Worm (Caenorhabditis elegans): Measurements from ENCODE around the gene gldi-10.
A peak's percentile ranks its signal among the peaks of the same experiment; 100 is the strongest.

Gene gldi-10

DNA sequence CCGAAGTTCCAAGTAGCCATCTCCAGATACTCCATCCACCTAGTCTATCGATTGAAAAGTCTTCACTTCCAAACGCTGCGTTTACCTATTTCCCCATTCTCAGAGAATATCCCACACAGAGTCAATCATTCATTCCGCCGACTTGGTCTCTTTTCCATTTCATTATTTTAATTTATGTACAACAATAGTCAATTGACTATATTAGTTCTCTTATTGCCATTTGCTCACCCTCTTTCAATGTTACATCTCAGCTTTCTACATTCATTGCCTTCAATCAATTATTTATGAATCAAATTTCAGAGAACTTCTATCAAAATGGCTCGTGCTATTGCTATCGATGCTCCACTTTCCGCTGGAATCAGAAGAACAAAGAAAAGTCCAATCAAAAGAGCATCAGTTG is 9.6 kb downstream of the gldi-10 start, which contains the start of gene aly-1:
Gene aly-1 (plus strand): TSS at position 301 of the 400 bp plus-strand sequence.
- no peak for TF ChIP-seq lsl-1 (GFP tag; optimal IDR thresholded peaks at IDR 0.05)
- no peak for TF ChIP-seq hrde-1 (tag; optimal IDR thresholded peaks at IDR 0.05; ENCODE audit: borderline replicate concordance)
- no peak for TF ChIP-seq lin-40 (tag; optimal IDR thresholded peaks at IDR 0.05)
- no peak for TF ChIP-seq ztf-25 (GFP tag; IDR thresholded peaks at IDR 0.05)
- no peak for TF ChIP-seq sdz-38 (tag; optimal IDR thresholded peaks at IDR 0.05)
- TF ChIP-seq let-526 (GFP tag; IDR thresholded peaks at IDR 0.05): no peak
- no peak for TF ChIP-seq attf-3 (GFP tag; conservative IDR thresholded peaks at IDR 0.05)
- TF ChIP-seq B0336.3 (GFP tag; IDR thresholded peaks at IDR 0.05): no peak
- TF ChIP-seq hmg-1.2 (GFP tag; IDR thresholded peaks at IDR 0.05): no peak
- TF ChIP-seq T07F8.4 (tag; optimal IDR thresholded peaks at IDR 0.05): no peak
- no peak for TF ChIP-seq ama-1 (optimal IDR thresholded peaks at IDR 0.05)
- TF ChIP-seq ama-1 (GFP tag; optimal IDR thresholded peaks at IDR 0.05): no peak
- no peak for TF ChIP-seq Y95B8A.8 (GFP tag; IDR thresholded peaks at IDR 0.05)
- TF ChIP-seq egl-44 (GFP tag; IDR thresholded peaks at IDR 0.05): no peak
- TF ChIP-seq madf-10 (tag; optimal IDR thresholded peaks at IDR 0.05): no peak
- no peak for TF ChIP-seq B0019.2 (GFP tag; conservative IDR thresholded peaks at IDR 0.05)
- no peak for TF ChIP-seq ceh-40 (GFP tag; IDR thresholded peaks at IDR 0.05)
- TF ChIP-seq him-1 (tag; optimal IDR thresholded peaks at IDR 0.05): no peak
- no peak for TF ChIP-seq madf-3 (GFP tag; IDR thresholded peaks at IDR 0.05)

DNA sequence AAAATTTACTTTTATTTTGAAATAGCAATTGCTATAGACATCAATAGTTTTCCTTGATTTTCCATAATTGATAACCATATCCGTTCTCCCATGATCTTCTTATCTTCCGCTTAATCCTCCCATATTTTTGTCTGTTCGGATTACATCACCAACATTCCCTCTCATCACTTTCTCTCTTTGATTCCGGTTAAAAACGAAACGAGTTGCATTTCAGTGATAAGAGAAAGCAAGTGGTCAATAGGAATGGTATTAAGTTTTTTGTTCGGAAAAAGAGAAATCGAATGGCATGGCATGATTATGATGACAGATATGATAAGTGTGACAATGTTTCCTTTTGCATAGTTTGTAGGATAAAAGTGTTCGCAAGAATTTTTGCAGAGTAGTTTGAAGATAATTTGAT is 13.0 kb downstream of the gldi-10 start:
- no peak for TF ChIP-seq egrh-3 (GFP tag; IDR thresholded peaks at IDR 0.05)
- TF ChIP-seq mes-4 (tag; optimal IDR thresholded peaks at IDR 0.05): no peak
- TF ChIP-seq nhr-80 (tag; optimal IDR thresholded peaks at IDR 0.05): peak; percentile 85
- TF ChIP-seq unc-130 (GFP tag; optimal IDR thresholded peaks at IDR 0.05): no peak
- no peak for TF ChIP-seq K11D2.4 (GFP tag; IDR thresholded peaks at IDR 0.05)
- peak; percentile 46 for TF ChIP-seq ets-4 (GFP tag; optimal IDR thresholded peaks at IDR 0.05)
- TF ChIP-seq nhr-179 (tag; optimal IDR thresholded peaks at IDR 0.05): no peak

DNA sequence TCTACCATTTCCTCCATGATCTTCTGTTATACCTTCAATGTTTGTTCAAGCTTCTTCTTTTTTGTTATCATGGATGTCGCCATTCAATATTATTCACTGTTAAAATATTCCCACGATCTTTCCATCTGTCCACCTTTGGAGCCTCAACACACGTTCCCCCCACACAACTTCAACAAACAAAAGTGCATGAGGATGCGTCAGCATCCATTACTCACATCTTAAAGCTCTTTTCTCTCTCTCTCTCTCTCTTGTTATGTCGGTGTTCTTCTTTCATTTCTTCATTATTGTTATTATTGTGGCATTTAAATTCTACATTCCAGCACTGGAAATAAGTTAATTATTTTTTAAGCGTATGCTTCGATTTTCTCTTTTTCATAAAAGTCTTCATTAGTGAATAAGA is 15.0 kb downstream of the gldi-10 start:
- TF ChIP-seq Y79H2A.3 (GFP tag; conservative IDR thresholded peaks at IDR 0.05) (no peak), F22D6.2 (tag; optimal IDR thresholded peaks at IDR 0.05) (no peak), mel-28 (tag; optimal IDR thresholded peaks at IDR 0.05; ENCODE audit: borderline replicate concordance) (no peak), ztf-6 (GFP tag; IDR thresholded peaks at IDR 0.05) (no peak), lsl-1 (GFP tag; optimal IDR thresholded peaks at IDR 0.05) (no peak), athp-1 (tag; optimal IDR thresholded peaks at IDR 0.05) (no peak), akir-1 (GFP tag; optimal IDR thresholded peaks at IDR 0.05) (no peak), ceh-58 (GFP tag; IDR thresholded peaks at IDR 0.05) (no peak)

DNA sequence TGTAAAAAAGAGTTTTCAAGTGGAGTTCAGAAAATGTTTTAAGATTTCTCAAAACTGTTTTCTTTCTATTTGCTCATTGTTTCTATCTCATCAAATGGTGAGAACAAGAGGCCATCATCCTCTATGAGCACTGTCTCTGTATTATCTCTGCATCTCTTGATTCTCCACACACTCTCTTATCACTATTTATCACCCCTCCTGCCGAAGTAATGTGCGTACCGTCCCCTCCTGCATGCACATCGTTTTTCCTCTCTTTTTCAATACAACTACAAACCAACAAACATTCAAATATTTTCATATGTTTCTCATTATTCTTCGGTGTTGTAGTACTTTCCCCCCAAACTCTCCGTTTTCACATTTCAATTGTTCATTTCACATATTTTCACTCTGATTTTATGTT is 17.4 kb downstream of the gldi-10 start:
- TF ChIP-seq D2030.7 (GFP tag; IDR thresholded peaks at IDR 0.05): no peak
- no peak for TF ChIP-seq egl-18 (GFP tag; IDR thresholded peaks at IDR 0.05)
- no peak for TF ChIP-seq ztf-25 (GFP tag; IDR thresholded peaks at IDR 0.05)
- peak; percentile 71 for TF ChIP-seq nhr-80 (tag; optimal IDR thresholded peaks at IDR 0.05)

DNA sequence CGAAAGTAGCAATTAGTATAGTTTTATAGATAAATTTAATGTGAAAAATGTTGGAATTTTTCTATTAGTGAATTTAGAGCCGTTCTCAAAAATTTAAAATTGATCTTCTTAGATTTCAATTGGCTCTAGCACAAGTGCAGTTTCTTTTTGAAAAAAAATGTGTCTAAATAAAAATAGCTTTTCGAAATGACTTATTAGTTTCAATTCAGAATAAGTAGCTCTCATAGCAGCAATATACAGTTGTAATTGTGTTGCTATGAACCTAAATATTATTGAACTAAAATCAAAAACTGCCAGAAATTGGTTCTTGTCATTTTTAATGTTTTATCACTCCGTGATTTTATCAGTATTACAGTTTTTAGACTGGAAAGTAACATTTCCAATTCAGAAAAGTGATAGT is 18.7 kb downstream of the gldi-10 start:
- TF ChIP-seq B0019.2 (GFP tag; conservative IDR thresholded peaks at IDR 0.05) (no peak), K12H6.12 (tag; optimal IDR thresholded peaks at IDR 0.05) (no peak), madf-10 (tag; optimal IDR thresholded peaks at IDR 0.05) (no peak), ets-4 (GFP tag; optimal IDR thresholded peaks at IDR 0.05) (no peak), F23B12.7 (tag; optimal IDR thresholded peaks at IDR 0.05; ENCODE audit: insufficient read depth) (no peak), nfya-2 (GFP tag; IDR thresholded peaks at IDR 0.05) (no peak), D2030.7 (GFP tag; IDR thresholded peaks at IDR 0.05) (no peak), B0336.3 (GFP tag; IDR thresholded peaks at IDR 0.05) (no peak), ccch-3 (GFP tag; optimal IDR thresholded peaks at IDR 0.05) (no peak), ztf-18 (tag; optimal IDR thresholded peaks at IDR 0.05) (no peak), madf-6 (GFP tag; IDR thresholded peaks at IDR 0.05) (no peak), lsl-1 (GFP tag; optimal IDR thresholded peaks at IDR 0.05) (no peak), akir-1 (GFP tag; optimal IDR thresholded peaks at IDR 0.05) (no peak), nhr-120 (GFP tag; IDR thresholded peaks at IDR 0.05) (no peak), ama-1 (optimal IDR thresholded peaks at IDR 0.05) (no peak), ama-1 (GFP tag; optimal IDR thresholded peaks at IDR 0.05) (no peak), efl-1 (GFP tag; optimal IDR thresholded peaks at IDR 0.05) (no peak), nfyb-1 (GFP tag; IDR thresholded peaks at IDR 0.05) (no peak)

All from whole organism, young adult.